Worm (Caenorhabditis elegans) whole organism, late embryonic: ENCODE results near the gene D2096.11.
A peak's percentile ranks its signal among the peaks of the same experiment; 100 is the strongest.

Experiments
- C08G9.2 ChIP-seq: sonication (generic microtip); optimal IDR thresholded peaks from 2 replicates; lab custom pipeline; 2016; ENCODE audit warnings: mild to moderate bottlenecking, missing genetic modification characterization, moderate library complexity, missing compliant biosample characterization
- C38D4.7 ChIP-seq: fragments of 200-800 bp; sonication (Bioruptor generic); optimal IDR thresholded peaks from 2 replicates; lab custom pipeline; 2018; ENCODE audit warnings: mild to moderate bottlenecking, missing genetic modification characterization, moderate library complexity, missing compliant biosample characterization
- K09A11.1 ChIP-seq: sonication (generic microtip); optimal IDR thresholded peaks from 2 replicates; lab custom pipeline; 2017; ENCODE audit warnings: antibody characterized with exemption, mild to moderate bottlenecking, missing genetic modification characterization, missing compliant biosample characterization; ENCODE audit not compliant: insufficient read depth
- T23F11.4 ChIP-seq: fragments of 200-800 bp; sonication (Bioruptor generic); optimal IDR thresholded peaks from 2 replicates; lab custom pipeline; 2018; ENCODE audit warnings: mild to moderate bottlenecking, missing genetic modification characterization, missing compliant biosample characterization
- ahr-1 ChIP-seq: sonication (generic microtip); optimal IDR thresholded peaks from 2 replicates; lab custom pipeline; 2016; ENCODE audit warnings: missing genetic modification characterization, missing compliant biosample characterization
- ceh-14 ChIP-seq: sonication (generic microtip); optimal IDR thresholded peaks from 2 replicates; lab custom pipeline; 2016; ENCODE audit warnings: missing genotype, missing genetic modification characterization, missing compliant biosample characterization
- ceh-18 ChIP-seq: sonication (generic microtip); optimal IDR thresholded peaks from 2 replicates; lab custom pipeline; 2016; ENCODE audit warnings: missing genetic modification characterization, missing compliant biosample characterization
- ceh-2 ChIP-seq: sonication (generic microtip); optimal IDR thresholded peaks from 2 replicates; lab custom pipeline; 2016; ENCODE audit warnings: missing genotype, missing genetic modification characterization, missing compliant biosample characterization
- ceh-30 ChIP-seq: fragments of 150-350 bp; optimal IDR thresholded peaks from 2 replicates; lab custom pipeline; 2014; ENCODE audit warnings: missing biosample characterization, missing genetic modification characterization
- ceh-31 ChIP-seq: sonication (generic microtip); optimal IDR thresholded peaks from 2 replicates; lab custom pipeline; 2016; ENCODE audit warnings: missing genetic modification characterization, missing compliant biosample characterization
- ceh-34 ChIP-seq: sonication (generic microtip); optimal IDR thresholded peaks from 2 replicates; lab custom pipeline; 2016; ENCODE audit warnings: mild to moderate bottlenecking, missing genetic modification characterization, missing compliant biosample characterization
- ceh-45 ChIP-seq: fragments of 200-800 bp; sonication (Bioruptor generic); IDR thresholded peaks from 2 replicates; pipeline ENCODE4 v1.3.6; 2022; ENCODE audit warnings: missing genetic modification reagents, missing genetic modification characterization, missing compliant biosample characterization
- dmd-4 ChIP-seq: sonication (generic microtip); optimal IDR thresholded peaks from 2 replicates; lab custom pipeline; 2016; ENCODE audit warnings: borderline replicate concordance, missing genetic modification characterization, missing compliant biosample characterization
- elt-4 ChIP-seq: sonication (generic microtip); optimal IDR thresholded peaks from 2 replicates; lab custom pipeline; 2016; ENCODE audit warnings: missing genetic modification characterization, missing compliant biosample characterization
- ets-4 ChIP-seq: sonication (generic microtip); optimal IDR thresholded peaks from 2 replicates; lab custom pipeline; 2016; ENCODE audit warnings: missing genetic modification characterization, missing compliant biosample characterization
- eyg-1 ChIP-seq: sonication (generic microtip); optimal IDR thresholded peaks from 2 replicates; lab custom pipeline; 2016; ENCODE audit warnings: missing genotype, missing genetic modification characterization, missing compliant biosample characterization
- fkh-10 ChIP-seq: fragments of 150-350 bp; optimal IDR thresholded peaks from 2 replicates; lab custom pipeline; 2014; ENCODE audit warnings: missing biosample characterization, missing genetic modification reagents, missing genetic modification characterization
- fkh-6 ChIP-seq: sonication (generic microtip); optimal IDR thresholded peaks from 2 replicates; lab custom pipeline; 2016; ENCODE audit warnings: missing genetic modification characterization, missing compliant biosample characterization
- hlh-13 ChIP-seq: fragments of 200-800 bp; sonication (Bioruptor generic); optimal IDR thresholded peaks from 2 replicates; lab custom pipeline; 2018; ENCODE audit warnings: mild to moderate bottlenecking, missing genetic modification characterization, missing compliant biosample characterization
- lim-6 ChIP-seq: sonication (generic microtip); optimal IDR thresholded peaks from 2 replicates; lab custom pipeline; 2016; ENCODE audit warnings: missing genetic modification characterization, missing compliant biosample characterization
- madf-2 ChIP-seq: sonication (generic microtip); optimal IDR thresholded peaks from 2 replicates; lab custom pipeline; 2017; ENCODE audit warnings: missing genetic modification characterization, missing compliant biosample characterization
- mec-3 ChIP-seq: sonication (generic microtip); optimal IDR thresholded peaks from 2 replicates; lab custom pipeline; 2016; ENCODE audit warnings: borderline replicate concordance, missing genetic modification characterization, missing compliant biosample characterization
- npax-4 ChIP-seq: sonication (generic microtip); optimal IDR thresholded peaks from 2 replicates; lab custom pipeline; 2016; ENCODE audit warnings: missing genetic modification characterization, missing compliant biosample characterization
- pat-9 ChIP-seq: fragments of 200-800 bp; sonication (Bioruptor generic); optimal IDR thresholded peaks from 2 replicates; lab custom pipeline; 2018; ENCODE audit warnings: mild to moderate bottlenecking, missing genetic modification characterization, moderate library complexity, missing compliant biosample characterization
- pha-2 ChIP-seq: sonication (generic microtip); optimal IDR thresholded peaks from 2 replicates; lab custom pipeline; 2017; ENCODE audit warnings: mild to moderate bottlenecking, missing genetic modification characterization, missing compliant biosample characterization
- pha-4 ChIP-seq: fragments of 150-350 bp; optimal IDR thresholded peaks from 2 replicates; lab custom pipeline; 2018; ENCODE audit warnings: missing biosample characterization, missing genetic modification reagents, missing genetic modification characterization
- sox-2 ChIP-seq: fragments of 200-800 bp; sonication (Bioruptor generic); IDR thresholded peaks from 2 replicates; pipeline ENCODE4 v1.3.6; 2022; ENCODE audit warnings: missing genetic modification reagents, missing genetic modification characterization, missing compliant biosample characterization
- tbx-2 ChIP-seq: sonication (generic microtip); optimal IDR thresholded peaks from 2 replicates; lab custom pipeline; 2016; ENCODE audit warnings: missing genetic modification characterization, missing compliant biosample characterization
- tbx-7 ChIP-seq: sonication (generic microtip); optimal IDR thresholded peaks from 2 replicates; lab custom pipeline; 2016; ENCODE audit warnings: missing genotype, missing genetic modification characterization, missing compliant biosample characterization
- unc-42 ChIP-seq: sonication (generic microtip); optimal IDR thresholded peaks from 2 replicates; lab custom pipeline; 2016; ENCODE audit warnings: missing genotype, missing genetic modification characterization, missing compliant biosample characterization
- unc-55 ChIP-seq: sonication (generic microtip); optimal IDR thresholded peaks from 2 replicates; lab custom pipeline; 2017; ENCODE audit warnings: missing biosample characterization, missing genetic modification reagents, missing genetic modification characterization
- ztf-16 ChIP-seq: sonication (generic microtip); optimal IDR thresholded peaks from 2 replicates; lab custom pipeline; 2017; ENCODE audit warnings: missing genetic modification characterization, missing compliant biosample characterization

D2096.11 gene

DNA sequence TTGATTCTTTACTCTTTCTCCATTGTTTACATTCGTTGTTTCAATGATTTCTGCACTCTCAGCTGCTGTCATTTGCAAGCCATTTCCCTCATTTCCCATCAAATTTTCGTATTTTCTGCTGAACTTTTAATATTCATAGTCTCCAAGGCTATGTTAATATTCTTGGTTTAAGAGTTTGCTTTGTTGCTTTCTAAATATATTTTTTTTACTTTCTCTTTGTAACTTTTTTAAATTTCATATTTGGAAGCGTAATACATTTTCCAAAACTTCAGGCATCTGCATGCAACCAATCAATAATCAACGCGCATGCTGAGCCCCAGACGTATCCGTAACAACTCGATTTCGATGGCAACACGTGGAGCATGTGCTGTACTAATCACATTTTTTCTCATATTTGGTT is 33.2 kb downstream of the D2096.11 start, which contains the start of gene sqv-1:
sqv-1 (plus strand) TSS at position 301 of the 400 bp plus-strand sequence.
- TF ChIP-seq C08G9.2 (tag; lab: Kevin White, UChicago) = no peak
- TF ChIP-seq ceh-14 (tag; lab: Kevin White, UChicago) = no peak
- TF ChIP-seq mec-3 = no peak
- TF ChIP-seq tbx-7 = no peak
- no peak for TF ChIP-seq tbx-2 (tag; lab: Kevin White, UChicago)
- no peak for TF ChIP-seq ceh-30 (tag; lab: Kevin White, UChicago)

DNA sequence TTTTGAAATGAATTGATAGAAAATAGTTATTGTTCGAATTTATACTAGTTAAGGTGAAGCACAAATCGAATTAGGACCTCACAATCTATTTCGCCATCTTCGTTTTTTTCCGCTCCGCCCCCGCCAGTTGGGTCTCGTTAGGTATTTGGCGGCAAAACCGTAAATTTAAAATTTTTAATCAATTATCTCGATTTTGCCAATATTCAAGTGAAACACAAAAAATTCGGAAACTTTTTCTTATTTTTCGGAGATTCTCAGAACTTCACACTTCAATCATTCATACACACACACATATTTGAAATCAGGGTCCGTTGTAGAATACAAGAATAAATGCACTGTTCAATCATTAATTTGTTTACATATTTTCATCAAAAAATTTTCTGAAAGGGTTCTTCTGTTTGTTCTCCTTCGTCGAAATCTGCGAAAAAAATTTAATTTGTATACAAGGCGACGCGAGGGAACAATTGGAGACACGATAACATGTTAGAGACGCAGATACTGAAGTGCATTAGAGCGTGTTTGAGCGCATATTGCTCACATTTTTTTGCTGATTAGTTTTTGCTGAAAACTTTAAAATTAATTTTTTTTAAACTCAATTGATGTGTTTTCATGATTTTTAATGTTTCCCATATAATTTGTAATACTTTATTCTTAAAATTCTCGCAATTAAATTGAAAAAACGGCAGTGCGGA is 34.1 kb downstream of the D2096.11 start, which contains the start of gene D2096.5:
D2096.5 (minus strand) TSS at position 51 of the 692 bp plus-strand sequence.
- peak; percentile 27; the same call in 1 of the 2 replicates for TF ChIP-seq sox-2
- no peak for TF ChIP-seq eyg-1 (tag; lab: Kevin White, UChicago)
- no peak for TF ChIP-seq pha-4
- no peak for TF ChIP-seq tbx-7
- no peak for TF ChIP-seq unc-55
- TF ChIP-seq hlh-13 (GFP tag; lab: Kevin White, UChicago) = no peak
- peak; percentile 61 for TF ChIP-seq ceh-14 (tag; lab: Kevin White, UChicago)
- TF ChIP-seq unc-42 = peak; percentile 88

DNA sequence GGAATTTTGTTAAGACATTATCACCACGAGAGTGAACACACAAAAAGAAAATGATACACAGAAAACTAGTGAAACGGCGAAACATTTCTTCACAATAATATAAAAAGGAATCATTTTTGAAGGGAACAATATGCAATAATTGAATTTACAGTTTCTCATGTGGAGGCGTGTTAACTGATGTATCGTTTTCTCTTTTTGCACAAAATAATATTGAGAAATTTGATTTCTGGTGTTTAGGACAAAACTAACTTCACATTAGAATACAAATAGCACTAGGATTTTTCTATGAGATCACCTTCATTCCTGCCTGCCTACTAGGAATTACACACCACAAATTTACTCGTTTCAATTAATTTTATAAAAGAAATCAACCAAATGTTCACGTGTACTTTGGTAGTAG is 35.5 kb downstream of the D2096.11 start, which contains the start of gene D2096.13:
D2096.13 (minus strand) TSS at position 101 of the 400 bp plus-strand sequence.
- TF ChIP-seq ztf-16 (no peak), ahr-1 (no peak), npax-4 (tag; lab: Kevin White, UChicago) (no peak), fkh-6 (tag; lab: Kevin White, UChicago) (no peak), sox-2 (no peak), tbx-2 (tag; lab: Kevin White, UChicago) (no peak), T23F11.4 (no peak), fkh-10 (GFP tag; lab: Kevin White, UChicago) (no peak), ceh-45 (GFP tag; lab: Robert Waterston, UW) (no peak), ceh-31 (no peak), K09A11.1 (tag; lab: Kevin White, UChicago) (no peak), C38D4.7 (GFP tag; lab: Kevin White, UChicago) (no peak)
- TF ChIP-seq, all 69 proteins: peak for 0

DNA sequence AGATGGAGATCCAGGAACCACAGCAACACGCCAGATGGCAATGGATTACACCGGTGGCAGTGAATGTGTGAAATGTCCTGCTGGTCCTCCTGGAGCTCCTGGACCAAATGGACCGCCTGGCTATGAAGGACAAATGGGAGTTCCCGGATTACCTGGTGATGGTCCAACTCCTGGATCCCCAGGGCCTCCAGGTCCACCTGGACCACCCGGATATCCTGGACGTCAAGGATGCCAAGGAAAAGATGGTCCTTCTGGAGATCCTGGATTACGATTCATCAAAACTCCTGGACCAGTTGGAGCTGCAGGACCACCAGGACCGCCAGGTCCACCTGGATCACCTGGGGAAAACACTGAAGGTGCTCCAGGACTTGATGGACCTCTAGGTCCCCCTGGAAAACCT is 36.7 kb downstream of the D2096.11 start:
- TF ChIP-seq ceh-18 = no peak
- no peak for TF ChIP-seq T23F11.4
- TF ChIP-seq elt-4 (tag; lab: Kevin White, UChicago) = peak; percentile 64
- no peak for TF ChIP-seq pha-2

DNA sequence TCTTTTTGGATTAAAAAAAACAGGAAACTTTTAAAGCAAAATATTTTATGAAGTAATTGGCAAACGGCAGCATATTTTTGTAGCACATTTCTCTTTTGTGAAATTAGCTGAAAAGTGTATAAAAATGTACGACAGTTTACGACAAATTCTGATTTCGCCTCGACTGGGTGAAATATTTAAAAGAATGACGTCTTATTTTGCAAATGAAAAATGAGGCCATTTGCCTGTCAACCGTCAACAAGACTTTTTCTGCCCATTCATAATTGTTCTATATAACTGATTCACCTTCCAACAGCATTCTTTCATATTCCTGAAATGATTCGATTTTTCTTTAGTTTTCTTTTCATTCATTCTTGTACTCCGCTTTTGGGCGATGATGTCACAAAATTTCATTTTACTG is 38.4 kb downstream of the D2096.11 start, which contains the start of the genes F17E9.2 and col-116:
F17E9.2 (plus strand) TSS at position 301 of the 400 bp plus-strand sequence.
col-116 (plus strand) TSS at position 315 of the 400 bp plus-strand sequence.
- TF ChIP-seq ceh-34 = no peak
- no peak for TF ChIP-seq unc-42
- TF ChIP-seq pat-9 (tag; lab: Kevin White, UChicago) = no peak
- no peak for TF ChIP-seq dmd-4 (tag; lab: Kevin White, UChicago)
- no peak for TF ChIP-seq ceh-2 (tag; lab: Kevin White, UChicago)
- no peak for TF ChIP-seq ceh-18
- no peak for TF ChIP-seq lim-6
- no peak for TF ChIP-seq ets-4 (tag; lab: Kevin White, UChicago)
- no peak for TF ChIP-seq madf-2 (tag; lab: Kevin White, UChicago)
- TF ChIP-seq T23F11.4 = no peak
- TF ChIP-seq fkh-6 (tag; lab: Kevin White, UChicago) = no peak
- TF ChIP-seq, all 69 proteins: peak for 0
